Fruit fly (Drosophila melanogaster) whole organism, embryonic: ENCODE data around the gene CG5515.

Source experiments
- B-H1 ChIP-seq: fragments of 200-800 bp; sonication (Bioruptor generic); IDR thresholded peaks from 3 replicates; pipeline ENCODE4 v1.3.6; 2022; ENCODE audit warnings: missing biosample characterization, missing genetic modification characterization
- B-H2 ChIP-seq: fragments of 200-800 bp; sonication (Bioruptor generic); optimal IDR thresholded peaks from 2 replicates; lab custom pipeline; 2018; ENCODE audit warnings: missing biosample characterization, mild to moderate bottlenecking, missing genetic modification characterization
- Bdp1 ChIP-seq: fragments of 200-800 bp; sonication (Bioruptor generic); optimal IDR thresholded peaks from 3 replicates; lab custom pipeline; 2016; ENCODE audit warnings: missing biosample characterization, missing genetic modification characterization
- Bteb2 ChIP-seq: fragments of 200-800 bp; sonication (Bioruptor generic); optimal IDR thresholded peaks from 2 replicates; lab custom pipeline; 2016; ENCODE audit warnings: missing biosample characterization, missing genetic modification characterization
- C15 ChIP-seq: fragments of 200-800 bp; sonication (Bioruptor generic); IDR thresholded peaks from 3 replicates; pipeline ENCODE4 v1.3.6; 2022; ENCODE audit warnings: missing biosample characterization, missing genetic modification characterization
- CG12219 ChIP-seq: fragments of 200-800 bp; sonication (Bioruptor generic); optimal IDR thresholded peaks from 3 replicates; lab custom pipeline; 2018; ENCODE audit warnings: missing biosample characterization, mild to moderate bottlenecking, missing genetic modification characterization
- CG14860 ChIP-seq: fragments of 200-800 bp; sonication (Bioruptor generic); IDR thresholded peaks from 3 replicates; pipeline ENCODE4 v1.3.6; 2022; ENCODE audit warnings: missing biosample characterization, missing genetic modification characterization; ENCODE audit not compliant: partially characterized antibody
- CG17359 ChIP-seq: fragments of 200-800 bp; sonication (Bioruptor generic); optimal IDR thresholded peaks from 3 replicates; lab custom pipeline; 2018; ENCODE audit warnings: missing biosample characterization, mild to moderate bottlenecking, missing genetic modification characterization, moderate library complexity
- CG17612 ChIP-seq: fragments of 200-800 bp; sonication (Bioruptor generic); IDR thresholded peaks from 2 replicates; pipeline ENCODE4 v1.3.6; 2022; ENCODE audit warnings: missing biosample characterization, missing genetic modification characterization
- CG17912 ChIP-seq: fragments of 200-800 bp; sonication (Bioruptor generic); optimal IDR thresholded peaks from 2 replicates; lab custom pipeline; 2018; ENCODE audit warnings: missing biosample characterization, mild to moderate bottlenecking, missing genetic modification characterization
- CG2712 ChIP-seq: fragments of 200-800 bp; optimal IDR thresholded peaks from 3 replicates; lab custom pipeline; 2019; ENCODE audit warnings: missing biosample characterization, mild to moderate bottlenecking, missing genetic modification characterization, moderate library complexity
- CG33557 ChIP-seq: fragments of 200-800 bp; sonication (Bioruptor generic); optimal IDR thresholded peaks from 2 replicates; lab custom pipeline; 2019; ENCODE audit warnings: missing biosample characterization, mild to moderate bottlenecking, missing genetic modification characterization, moderate library complexity
- CG4617 ChIP-seq: fragments of 200-800 bp; sonication (Bioruptor generic); optimal IDR thresholded peaks from 3 replicates; lab custom pipeline; 2016; ENCODE audit warnings: missing biosample characterization, missing genetic modification characterization, borderline replicate concordance
- CG5953 ChIP-seq: fragments of 200-800 bp; sonication (Bioruptor generic); IDR thresholded peaks from 2 replicates; pipeline ENCODE4 v1.3.6; 2022; ENCODE audit warnings: missing biosample characterization, missing genetic modification characterization
- CG6654 ChIP-seq: fragments of 200-800 bp; sonication (Bioruptor generic); optimal IDR thresholded peaks from 2 replicates; lab custom pipeline; 2017; ENCODE audit warnings: missing biosample characterization, mild to moderate bottlenecking, missing genetic modification characterization
- CG6683 ChIP-seq: fragments of 200-800 bp; sonication (Bioruptor generic); optimal IDR thresholded peaks from 2 replicates; lab custom pipeline; 2017; ENCODE audit warnings: missing biosample characterization, mild to moderate bottlenecking, missing genetic modification characterization, missing genetic modification reagents
- CG8944 ChIP-seq: fragments of 200-800 bp; sonication (Bioruptor generic); optimal IDR thresholded peaks from 3 replicates; lab custom pipeline; 2016; ENCODE audit warnings: missing biosample characterization, missing genetic modification characterization
- CG9609 ChIP-seq: fragments of 200-800 bp; sonication (Bioruptor generic); optimal IDR thresholded peaks from 3 replicates; lab custom pipeline; 2016; ENCODE audit warnings: missing biosample characterization, missing genetic modification characterization
- D19A ChIP-seq: fragments of 200-800 bp; optimal IDR thresholded peaks from 3 replicates; lab custom pipeline; 2019; ENCODE audit warnings: missing biosample characterization, mild to moderate bottlenecking, missing genetic modification characterization, moderate library complexity
- Dad ChIP-seq: fragments of 200-800 bp; sonication (Bioruptor generic); optimal IDR thresholded peaks from 3 replicates; lab custom pipeline; 2016; ENCODE audit warnings: missing biosample characterization, missing genetic modification characterization
- Dfd ChIP-seq, 2 experiments: fragments of >200 bp; optimal IDR thresholded peaks; 2 replicates each; lab custom pipeline; 2017; ENCODE audit warnings: missing biosample characterization in 2 of 2, missing genetic modification characterization in 2 of 2
- Dip2 ChIP-seq: fragments of 200-800 bp; sonication (Bioruptor generic); IDR thresholded peaks from 2 replicates; pipeline ENCODE4 v1.3.6; 2022; ENCODE audit warnings: missing biosample characterization, missing genetic modification characterization
- E2f2 ChIP-seq: fragments of 200-800 bp; sonication (Bioruptor generic); IDR thresholded peaks from 2 replicates; pipeline ENCODE4 v1.3.6; 2022; ENCODE audit warnings: missing biosample characterization, missing genetic modification characterization
- Eip74EF ChIP-seq, 2 experiments: fragments of 200-800 bp in 1 of 2; fragments of >200 bp in 1 of 2; sonication (Bioruptor generic) in 1 of 2; optimal IDR thresholded peaks; 2 replicates each; lab custom pipeline; 2017 to 2019; ENCODE audit warnings: missing biosample characterization in 2 of 2, missing genetic modification characterization in 2 of 2, mild to moderate bottlenecking in 1 of 2, moderate library complexity in 1 of 2
- Fer2 ChIP-seq: fragments of 200-800 bp; sonication (Bioruptor generic); optimal IDR thresholded peaks from 2 replicates; lab custom pipeline; 2018; ENCODE audit warnings: missing biosample characterization, mild to moderate bottlenecking, missing genetic modification characterization, moderate library complexity
- Hey ChIP-seq: fragments of 200-800 bp; sonication (Bioruptor generic); optimal IDR thresholded peaks from 3 replicates; lab custom pipeline; 2018; ENCODE audit warnings: missing biosample characterization, mild to moderate bottlenecking, missing genetic modification characterization
- MTF-1 ChIP-seq: fragments of 200-800 bp; sonication (Bioruptor generic); optimal IDR thresholded peaks from 2 replicates; lab custom pipeline; 2018; ENCODE audit warnings: missing biosample characterization, mild to moderate bottlenecking, missing genetic modification characterization, borderline replicate concordance
- Neu2 ChIP-seq: fragments of 200-800 bp; sonication (Bioruptor generic); optimal IDR thresholded peaks from 3 replicates; lab custom pipeline; 2016; ENCODE audit warnings: missing biosample characterization, missing genetic modification characterization, borderline replicate concordance
- Sox100B ChIP-seq: fragments of 200-800 bp; sonication (Bioruptor generic); optimal IDR thresholded peaks from 3 replicates; lab custom pipeline; 2018; ENCODE audit warnings: missing biosample characterization, mild to moderate bottlenecking, missing genetic modification characterization
- Sry-δ ChIP-seq: fragments of 200-800 bp; sonication (Bioruptor generic); optimal IDR thresholded peaks from 2 replicates; lab custom pipeline; 2016; ENCODE audit warnings: missing biosample characterization, missing genetic modification characterization
- cas ChIP-seq: fragments of 200-800 bp; sonication (Bioruptor generic); IDR thresholded peaks from 2 replicates; pipeline ENCODE4 v1.3.6; 2022; ENCODE audit warnings: missing biosample characterization, missing genetic modification characterization
- chn ChIP-seq: fragments of 200-800 bp; sonication (Bioruptor generic); optimal IDR thresholded peaks from 2 replicates; lab custom pipeline; 2016; ENCODE audit warnings: missing biosample characterization, missing genetic modification characterization
- dati ChIP-seq: fragments of 200-800 bp; sonication (Bioruptor generic); IDR thresholded peaks from 2 replicates; pipeline ENCODE4 v1.3.6; 2022; ENCODE audit warnings: missing biosample characterization, missing genetic modification characterization
- dm ChIP-seq: fragments of 200-800 bp; sonication (Bioruptor generic); optimal IDR thresholded peaks from 3 replicates; lab custom pipeline; 2016; ENCODE audit warnings: missing biosample characterization, missing genetic modification characterization
- en ChIP-seq: fragments of 200-800 bp; sonication (Bioruptor generic); optimal IDR thresholded peaks from 2 replicates; lab custom pipeline; 2016; ENCODE audit warnings: missing biosample characterization, missing genetic modification characterization
- exex ChIP-seq: fragments of 200-800 bp; sonication (Bioruptor generic); optimal IDR thresholded peaks from 4 replicates; lab custom pipeline; 2018; ENCODE audit warnings: missing biosample characterization, mild to moderate bottlenecking, missing genetic modification characterization, moderate library complexity
- ftz-f1 ChIP-seq: fragments of 200-800 bp; sonication (Bioruptor generic); optimal IDR thresholded peaks from 2 replicates; lab custom pipeline; 2016; ENCODE audit warnings: missing biosample characterization, missing genetic modification characterization
- inv ChIP-seq: fragments of 200-800 bp; sonication (Bioruptor generic); IDR thresholded peaks from 2 replicates; pipeline ENCODE4 v1.3.6; 2022; ENCODE audit warnings: missing biosample characterization, missing genetic modification characterization; ENCODE audit not compliant: partially characterized antibody
- klu ChIP-seq: fragments of 200-800 bp; sonication (Bioruptor generic); IDR thresholded peaks from 2 replicates; pipeline ENCODE4 v1.3.6; 2022; ENCODE audit warnings: missing biosample characterization, missing genetic modification characterization
- lbe ChIP-seq: fragments of 200-800 bp; sonication (Bioruptor generic); optimal IDR thresholded peaks from 2 replicates; lab custom pipeline; 2016; ENCODE audit warnings: missing biosample characterization, mild to moderate bottlenecking, missing genetic modification characterization
- luna ChIP-seq: fragments of 200-800 bp; sonication (Bioruptor generic); optimal IDR thresholded peaks from 2 replicates; lab custom pipeline; 2016; ENCODE audit warnings: missing biosample characterization, missing genetic modification characterization
- nom ChIP-seq: fragments of 200-800 bp; sonication (Bioruptor generic); optimal IDR thresholded peaks from 2 replicates; lab custom pipeline; 2017; ENCODE audit warnings: missing biosample characterization, missing genetic modification characterization, mild to moderate bottlenecking, moderate library complexity, missing genetic modification reagents
- otp ChIP-seq: fragments of 200-800 bp; sonication (Bioruptor generic); IDR thresholded peaks from 3 replicates; pipeline ENCODE4, ENCODE4 v1.3.6; 2022; ENCODE audit warnings: missing biosample characterization, missing genetic modification characterization
- pan ChIP-seq, 4 experiments: fragments of >200 bp in 3 of 4; fragments of 200-800 bp in 1 of 4; sonication (Bioruptor generic) in 1 of 4; optimal IDR thresholded peaks in 3 of 4; IDR thresholded peaks in 1 of 4; 2 replicates each; pipeline versions ENCODE4 v1.3.6 to Lab custom; 2017 to 2022; ENCODE audit warnings: missing biosample characterization in 2 of 4, missing genetic modification characterization in 2 of 4, mixed read lengths in 1 of 4
- sqz ChIP-seq: fragments of 200-800 bp; sonication (Bioruptor generic); optimal IDR thresholded peaks from 3 replicates; lab custom pipeline; 2018; ENCODE audit warnings: missing biosample characterization, mild to moderate bottlenecking, missing genetic modification characterization
- tap ChIP-seq: fragments of 200-800 bp; optimal IDR thresholded peaks from 3 replicates; lab custom pipeline; 2019; ENCODE audit warnings: missing biosample characterization, mild to moderate bottlenecking, missing genetic modification characterization, moderate library complexity
- tio ChIP-seq: fragments of 200-800 bp; sonication (Bioruptor generic); optimal IDR thresholded peaks from 2 replicates; lab custom pipeline; 2017; ENCODE audit warnings: missing biosample characterization, missing genetic modification characterization, inconsistent platforms
- wdn ChIP-seq: fragments of 200-800 bp; sonication (Bioruptor generic); IDR thresholded peaks from 2 replicates; pipeline ENCODE4 v1.3.6; 2022; ENCODE audit warnings: missing biosample characterization, missing genetic modification characterization

Gene CG5515

DNA sequence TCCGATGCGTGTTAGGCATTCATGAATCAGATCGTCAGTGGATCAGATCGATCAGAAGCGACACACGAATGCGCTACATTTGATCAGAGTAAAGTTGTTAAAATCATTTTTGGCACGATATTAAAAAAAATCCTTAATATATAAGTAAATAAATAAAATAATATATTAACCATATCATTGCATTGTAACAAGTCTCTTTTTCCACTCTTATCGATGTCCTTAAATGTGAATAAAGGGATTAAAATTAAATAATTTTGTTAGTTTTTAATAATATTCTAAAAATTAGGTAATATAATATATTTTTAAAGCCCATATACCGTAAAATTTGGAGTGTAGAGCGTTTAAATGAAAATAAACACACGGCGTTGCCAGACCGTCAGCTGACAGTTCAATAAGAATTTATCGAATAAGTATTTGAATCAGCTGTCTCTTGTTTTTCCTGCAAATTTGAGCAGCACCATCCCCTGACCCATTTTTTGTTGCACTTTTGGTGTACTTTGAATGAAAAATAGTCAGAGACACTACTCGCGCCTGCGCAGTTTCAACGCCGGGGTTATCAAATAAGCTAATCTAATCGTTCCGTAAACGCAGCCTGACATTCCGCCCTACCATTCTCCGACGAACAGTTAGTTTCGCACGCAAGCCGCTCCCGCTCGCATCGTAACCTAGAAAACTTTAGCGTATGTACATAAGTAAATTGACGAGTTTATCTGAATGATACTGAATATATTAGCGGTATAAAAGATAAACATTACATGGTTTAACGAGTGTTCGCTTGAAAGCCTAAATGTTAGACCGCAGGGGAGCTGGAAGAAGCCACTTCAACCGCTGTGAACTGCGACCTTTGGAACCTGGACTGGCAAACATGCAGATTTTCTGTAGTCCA lies 36.5 kb downstream of the CG5515 start, which contains the start of the genes p38a and CG6178 (continued):
- TF ChIP-seq en (GFP tag; lab: Kevin White, UChicago): no peak
- peak; percentile 95 for TF ChIP-seq B-H1
- peak; percentile 91 for TF ChIP-seq CG17612 (GFP tag; lab: Robert Waterston, UW)
- peak; percentile 95 for TF ChIP-seq C15
- TF ChIP-seq tio (GFP tag; lab: Kevin White, UChicago): peak; percentile 92
- TF ChIP-seq chn (GFP tag; lab: Kevin White, UChicago): peak; percentile 46
- TF ChIP-seq Dad (GFP tag; lab: Kevin White, UChicago): peak; percentile 42
- TF ChIP-seq luna (GFP tag; lab: Kevin White, UChicago): no peak
- peak; percentile 90 for TF ChIP-seq CG6654 (GFP tag; lab: Kevin White, UChicago)
- TF ChIP-seq ftz-f1: no peak
- TF ChIP-seq Fer2: peak; percentile 97
- TF ChIP-seq cas (GFP tag; lab: Robert Waterston, UW): peak; percentile 94
- TF ChIP-seq Hey (tag; lab: Kevin White, UChicago): peak; percentile 53
- TF ChIP-seq E2f2 (GFP tag; lab: Robert Waterston, UW): peak; percentile 82
- TF ChIP-seq nom (GFP tag; lab: Kevin White, UChicago): peak; percentile 94
- TF ChIP-seq CG9609 (GFP tag; lab: Kevin White, UChicago): peak; percentile 64
- TF ChIP-seq lbe: peak; percentile 84
- peak; percentile 99 for TF ChIP-seq CG2712 (tag; lab: Kevin White, UChicago)
- TF ChIP-seq CG17359 (tag; lab: Kevin White, UChicago): peak; percentile 97
- TF ChIP-seq CG17912: peak; percentile 91
- peak; percentile 82 for TF ChIP-seq CG4617
- TF ChIP-seq pan (optimal IDR thresholded peaks at IDR 0.05; lab: Kevin White, UChicago): no peak
- peak in 1 of 2 experiments; percentile 97 for TF ChIP-seq pan (GFP tag; optimal IDR thresholded peaks at IDR 0.05 in 1 of 2, IDR thresholded peaks at IDR 0.05 in 1 of 2)
- peak; percentile 79 for TF ChIP-seq otp
- TF ChIP-seq CG5953 (GFP tag; lab: Robert Waterston, UW): peak; percentile 94
- TF ChIP-seq exex (tag; lab: Kevin White, UChicago): peak; percentile 89
- no peak for TF ChIP-seq Dfd (GFP tag; optimal IDR thresholded peaks at IDR 0.05; lab: Kevin White, UChicago)
- TF ChIP-seq inv: no peak
- peak; percentile 84 for TF ChIP-seq CG33557 (GFP tag; lab: Kevin White, UChicago)
- TF ChIP-seq klu (GFP tag; lab: Robert Waterston, UW): peak; percentile 96
- TF ChIP-seq Dip2 (GFP tag; lab: Robert Waterston, UW): peak; percentile 56
- peak; percentile 99 for TF ChIP-seq Sox100B
- TF ChIP-seq dm: no peak
- TF ChIP-seq sqz (GFP tag; lab: Kevin White, UChicago): peak; percentile 91
- TF ChIP-seq B-H2 (GFP tag; lab: Kevin White, UChicago): peak; percentile 96
- peak; percentile 96 for TF ChIP-seq tap (tag; lab: Kevin White, UChicago)
- TF ChIP-seq CG12219: peak; percentile 84
- peak; percentile 84 for TF ChIP-seq dati
- TF ChIP-seq Bdp1 (GFP tag; lab: Kevin White, UChicago): peak; percentile 33
- no peak for TF ChIP-seq Neu2 (GFP tag; lab: Kevin White, UChicago)
- TF ChIP-seq CG6683: peak; percentile 95
- peak; percentile 21 for TF ChIP-seq Bteb2 (GFP tag; lab: Kevin White, UChicago)
- peak in 1 of 2 experiments; percentile 97 for TF ChIP-seq Eip74EF (GFP tag; optimal IDR thresholded peaks at IDR 0.05; lab: Kevin White, UChicago)
- TF ChIP-seq wdn: peak; percentile 95
- peak; percentile 74 for TF ChIP-seq MTF-1 (GFP tag; lab: Kevin White, UChicago)
- TF ChIP-seq D19A (tag; lab: Kevin White, UChicago): peak; percentile 98
- no peak for TF ChIP-seq CG14860
- peak; percentile 36 for TF ChIP-seq CG8944 (GFP tag; lab: Kevin White, UChicago)
- peak; percentile 46 for TF ChIP-seq Sry-δ
